Worm (Caenorhabditis elegans) whole organism, young adult: ENCODE data around the gene tsp-17.

Source experiments
- B0336.3 ChIP-seq: fragments of 200-800 bp; sonication (Bioruptor generic); IDR thresholded peaks from 2 replicates; pipeline ENCODE4 v1.3.6; 2022; ENCODE audit warnings: missing genetic modification characterization, missing compliant biosample characterization
- F23B12.7 ChIP-seq: sonication (generic microtip); optimal IDR thresholded peaks from 2 replicates; lab custom pipeline; 2017; ENCODE audit warnings: missing genetic modification characterization, mild to moderate bottlenecking, missing compliant biosample characterization, antibody characterized with exemption, moderate library complexity; ENCODE audit not compliant: insufficient read depth
- Y53F4B.3 ChIP-seq: fragments of 200-800 bp; sonication (Bioruptor generic); IDR thresholded peaks from 2 replicates; pipeline ENCODE4 v1.3.6; 2022; ENCODE audit warnings: missing genetic modification reagents, missing genetic modification characterization, missing compliant biosample characterization
- bed-2 ChIP-seq: fragments of 200-800 bp; sonication (Bioruptor generic); IDR thresholded peaks from 2 replicates; pipeline ENCODE4 v1.3.6; 2022; ENCODE audit warnings: missing genetic modification reagents, missing genetic modification characterization, missing compliant biosample characterization
- egl-44 ChIP-seq: fragments of 200-800 bp; sonication (Bioruptor generic); IDR thresholded peaks from 2 replicates; pipeline ENCODE4 v1.3.6; 2022; ENCODE audit warnings: missing genetic modification reagents, missing genetic modification characterization, missing compliant biosample characterization
- ets-4 ChIP-seq: fragments of 200-800 bp; sonication (Bioruptor generic); optimal IDR thresholded peaks from 2 replicates; lab custom pipeline; 2018; ENCODE audit warnings: mild to moderate bottlenecking, missing genetic modification characterization, missing compliant biosample characterization
- him-1 ChIP-seq: sonication (generic microtip); optimal IDR thresholded peaks from 2 replicates; lab custom pipeline; 2016; ENCODE audit warnings: missing genotype, missing genetic modification reagents, missing genetic modification characterization, missing compliant biosample characterization
- hsf-1 ChIP-seq: fragments of 200-800 bp; sonication (Bioruptor generic); IDR thresholded peaks from 2 replicates; pipeline ENCODE4 v1.3.6; 2022; ENCODE audit warnings: missing genetic modification reagents, missing genetic modification characterization, missing compliant biosample characterization
- let-607 ChIP-seq, 2 experiments: fragments of 200-800 bp in 1 of 2; sonication (Bioruptor generic) in 1 of 2; sonication (generic microtip) in 1 of 2; optimal IDR thresholded peaks; 2 replicates each; lab custom pipeline; 2016 to 2018; ENCODE audit warnings: mild to moderate bottlenecking in 2 of 2, missing compliant biosample characterization in 2 of 2, missing genetic modification characterization in 2 of 2, moderate library complexity in 2 of 2, missing genotype in 1 of 2
- nfya-1 ChIP-seq: sonication (generic microtip); optimal IDR thresholded peaks from 2 replicates; lab custom pipeline; 2017; ENCODE audit warnings: antibody characterized with exemption, missing compliant biosample characterization, missing genetic modification characterization, borderline replicate concordance; ENCODE audit not compliant: insufficient read depth
- nhr-90 ChIP-seq: sonication (generic microtip); optimal IDR thresholded peaks from 2 replicates; lab custom pipeline; 2016; ENCODE audit warnings: missing genotype, mild to moderate bottlenecking, missing genetic modification characterization, missing compliant biosample characterization
- repo-1 ChIP-seq: sonication (generic microtip); optimal IDR thresholded peaks from 2 replicates; lab custom pipeline; 2017; ENCODE audit warnings: mild to moderate bottlenecking, missing genetic modification characterization, missing compliant biosample characterization
- sea-2 ChIP-seq: fragments of 200-800 bp; sonication (Bioruptor generic); IDR thresholded peaks from 2 replicates; pipeline ENCODE4 v1.3.6; 2022; ENCODE audit warnings: missing genetic modification characterization, missing compliant biosample characterization
- unc-62 ChIP-seq: fragments of 150-350 bp; optimal IDR thresholded peaks from 2 replicates; lab custom pipeline; 2014; ENCODE audit warnings: missing biosample characterization, missing genetic modification reagents, missing genetic modification characterization

DNA sequence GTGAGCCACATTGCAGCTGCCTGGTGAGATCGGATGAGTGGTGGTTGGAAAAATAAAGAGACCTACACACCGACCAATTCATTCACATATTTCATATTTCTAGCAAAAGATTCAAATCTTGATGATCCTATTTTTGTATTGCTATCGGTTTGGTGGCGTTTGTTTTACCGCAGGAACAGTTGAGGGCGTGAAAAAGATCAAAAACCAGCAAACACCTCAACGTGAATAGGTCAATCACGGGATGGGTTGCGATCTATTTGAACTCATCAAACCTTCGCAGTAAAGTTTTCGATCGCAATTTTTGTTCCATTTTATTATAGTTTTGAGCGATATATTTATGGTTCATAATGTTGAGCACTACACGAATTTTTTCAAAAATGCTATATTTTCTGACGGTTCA lies 20.9 kb downstream of the tsp-17 start:
- TF ChIP-seq B0336.3 (GFP tag; lab: Robert Waterston, UW) (no peak), F23B12.7 (tag; lab: Kevin White, UChicago) (no peak), unc-62 (no peak), sea-2 (GFP tag; lab: Robert Waterston, UW) (no peak), egl-44 (no peak), bed-2 (GFP tag; lab: Robert Waterston, UW) (no peak), hsf-1 (GFP tag; lab: Robert Waterston, UW) (no peak), nfya-1 (no peak), nhr-90 (tag; lab: Kevin White, UChicago) (no peak), let-607 (tag; optimal IDR thresholded peaks at IDR 0.05; lab: Kevin White, UChicago) (no peak), him-1 (tag; lab: Kevin White, UChicago) (no peak), repo-1 (tag; lab: Kevin White, UChicago) (no peak), ets-4 (no peak), Y53F4B.3 (no peak)
